Worm (Caenorhabditis elegans): ENCODE data around the gene nhr-288.

Gene nhr-288

ce11 chrV:18344194-18344593 is 38.3 kb downstream of the nhr-288 start (continued):
- TF ChIP-seq ets-4 (GFP tag; optimal IDR thresholded peaks at IDR 0.05) (no peak), snpc-3.4 (tag; optimal IDR thresholded peaks at IDR 0.05) (no peak)

ce11 chrV:18339807-18340206 is 42.7 kb downstream of the nhr-288 start, which contains the start of gene C08E8.10:
Gene C08E8.10 (minus strand): TSS chrV:18339907.
- TF ChIP-seq nhr-27 (tag; optimal IDR thresholded peaks at IDR 0.05), result no peak
- no peak for TF ChIP-seq tbp1 (GFP tag; optimal IDR thresholded peaks at IDR 0.05)
- TF ChIP-seq nhr-80 (tag; optimal IDR thresholded peaks at IDR 0.05), result no peak
- no peak for TF ChIP-seq ztf-22 (GFP tag; optimal IDR thresholded peaks at IDR 0.05)
- TF ChIP-seq sptf-2 (GFP tag; optimal IDR thresholded peaks at IDR 0.05), result no peak

ce11 chrV:18337643-18338042 is 44.8 kb downstream of the nhr-288 start:
- no peak for TF ChIP-seq F33H1.4 (GFP tag; IDR thresholded peaks at IDR 0.05)
- no peak for TF ChIP-seq athp-1 (tag; optimal IDR thresholded peaks at IDR 0.05)
- TF ChIP-seq B0035.1 (tag; optimal IDR thresholded peaks at IDR 0.05), result no peak
- TF ChIP-seq aptf-3 (GFP tag; IDR thresholded peaks at IDR 0.05), result no peak
- no peak for TF ChIP-seq unc-62 (GFP tag; optimal IDR thresholded peaks at IDR 0.05)
- no peak for TF ChIP-seq attf-3 (GFP tag; conservative IDR thresholded peaks at IDR 0.05)
- no peak for TF ChIP-seq bed-1 (GFP tag; IDR thresholded peaks at IDR 0.05)
- no peak for TF ChIP-seq attf-5 (GFP tag; optimal IDR thresholded peaks at IDR 0.05)
- no peak for TF ChIP-seq gei-17 (GFP tag; optimal IDR thresholded peaks at IDR 0.05)

ce11 chrV:18331086-18331485 is 51.4 kb downstream of the nhr-288 start, which contains the start of gene B0462.4:
Gene B0462.4 (minus strand): TSS chrV:18331186.
- TF ChIP-seq snpc-4 (GFP tag; optimal IDR thresholded peaks at IDR 0.05) (no peak), snpc-4 (tag; optimal IDR thresholded peaks at IDR 0.05) (no peak), aptf-2 (GFP tag; conservative IDR thresholded peaks at IDR 0.05) (no peak), cebp-2 (GFP tag; IDR thresholded peaks at IDR 0.05) (no peak), T26A5.8 (tag; optimal IDR thresholded peaks at IDR 0.05) (no peak), rcor-1 (GFP tag; IDR thresholded peaks at IDR 0.05) (no peak), atf-7 (tag; optimal IDR thresholded peaks at IDR 0.05) (no peak), nhr-90 (tag; optimal IDR thresholded peaks at IDR 0.05) (no peak), hlh-26 (GFP tag; conservative IDR thresholded peaks at IDR 0.05) (no peak)

Measured in whole organism, young adult.